Fruit fly (Drosophila melanogaster) whole organism, embryonic: ENCODE measurements around the gene sff.

Source experiments
- Asciz ChIP-seq: fragments of 200-800 bp; sonication (Bioruptor generic); optimal IDR thresholded peaks from 2 replicates; lab custom pipeline; 2017; ENCODE audit warnings: missing biosample characterization, mild to moderate bottlenecking, missing genetic modification characterization, missing genetic modification reagents
- CG10274 ChIP-seq: fragments of 200-800 bp; sonication (Bioruptor generic); optimal IDR thresholded peaks from 3 replicates; lab custom pipeline; 2017; ENCODE audit warnings: missing biosample characterization, mild to moderate bottlenecking, missing genetic modification characterization
- CG11085 ChIP-seq: fragments of 200-800 bp; sonication (Bioruptor generic); IDR thresholded peaks from 2 replicates; pipeline ENCODE4 v1.3.6; 2022; ENCODE audit warnings: missing biosample characterization, missing genetic modification characterization
- CG11560 ChIP-seq: fragments of 200-800 bp; sonication (Bioruptor generic); IDR thresholded peaks from 3 replicates; pipeline ENCODE4 v1.3.6; 2022; ENCODE audit warnings: missing biosample characterization, missing genetic modification characterization
- CG11696 ChIP-seq: fragments of 200-800 bp; sonication (Bioruptor generic); IDR thresholded peaks from 2 replicates; pipeline ENCODE4 v1.3.6; 2022; ENCODE audit warnings: missing biosample characterization, missing genetic modification characterization
- CG12744 ChIP-seq: fragments of 200-800 bp; sonication (Bioruptor generic); optimal IDR thresholded peaks from 2 replicates; lab custom pipeline; 2016; ENCODE audit warnings: missing biosample characterization, missing genetic modification characterization
- CG13296 ChIP-seq: fragments of 200-800 bp; sonication (Bioruptor generic); optimal IDR thresholded peaks from 3 replicates; lab custom pipeline; 2018; ENCODE audit warnings: missing biosample characterization, mild to moderate bottlenecking, missing genetic modification characterization
- CG13424 ChIP-seq: fragments of 200-800 bp; sonication (Bioruptor generic); optimal IDR thresholded peaks from 2 replicates; lab custom pipeline; 2019; ENCODE audit warnings: missing biosample characterization, mild to moderate bottlenecking, missing genetic modification characterization, moderate library complexity
- CG16813 ChIP-seq: fragments of 200-800 bp; sonication (Bioruptor generic); IDR thresholded peaks from 3 replicates; pipeline ENCODE4 v1.3.6; 2022; ENCODE audit warnings: missing biosample characterization, missing genetic modification characterization; ENCODE audit not compliant: partially characterized antibody
- CG17912 ChIP-seq: fragments of 200-800 bp; sonication (Bioruptor generic); optimal IDR thresholded peaks from 2 replicates; lab custom pipeline; 2018; ENCODE audit warnings: missing biosample characterization, mild to moderate bottlenecking, missing genetic modification characterization
- CG33213 ChIP-seq: fragments of 200-800 bp; sonication (Bioruptor generic); optimal IDR thresholded peaks from 3 replicates; lab custom pipeline; 2016; ENCODE audit warnings: missing biosample characterization, missing genetic modification characterization
- CG33557 ChIP-seq: fragments of 200-800 bp; sonication (Bioruptor generic); optimal IDR thresholded peaks from 2 replicates; lab custom pipeline; 2019; ENCODE audit warnings: missing biosample characterization, mild to moderate bottlenecking, missing genetic modification characterization, moderate library complexity
- CG34376 ChIP-seq: fragments of 200-800 bp; sonication (Bioruptor generic); optimal IDR thresholded peaks from 2 replicates; lab custom pipeline; 2018; ENCODE audit warnings: missing biosample characterization, mild to moderate bottlenecking, missing genetic modification characterization
- CG4820 ChIP-seq: fragments of 200-800 bp; sonication (Bioruptor generic); optimal IDR thresholded peaks from 3 replicates; lab custom pipeline; 2016; ENCODE audit warnings: missing biosample characterization, missing genetic modification characterization
- CG6272 ChIP-seq: fragments of 200-800 bp; sonication (Bioruptor generic); IDR thresholded peaks from 2 replicates; pipeline ENCODE4 v1.3.6; 2022; ENCODE audit warnings: missing biosample characterization, missing genetic modification characterization
- CG6813 ChIP-seq: fragments of 200-800 bp; sonication (Bioruptor generic); optimal IDR thresholded peaks from 2 replicates; lab custom pipeline; 2017; ENCODE audit warnings: missing biosample characterization, missing genetic modification characterization, mild to moderate bottlenecking, moderate library complexity, missing genetic modification reagents
- CG8359 ChIP-seq: fragments of 200-800 bp; sonication (Bioruptor generic); optimal IDR thresholded peaks from 2 replicates; lab custom pipeline; 2017; ENCODE audit warnings: missing biosample characterization, mild to moderate bottlenecking, missing genetic modification characterization, borderline replicate concordance
- CG8388 ChIP-seq: fragments of 200-800 bp; sonication (Bioruptor generic); optimal IDR thresholded peaks from 2 replicates; lab custom pipeline; 2019; ENCODE audit warnings: missing biosample characterization, mild to moderate bottlenecking, missing genetic modification characterization, moderate library complexity
- CG9797 ChIP-seq: fragments of 200-800 bp; sonication (Bioruptor generic); optimal IDR thresholded peaks from 3 replicates; lab custom pipeline; 2018; ENCODE audit warnings: missing biosample characterization, mild to moderate bottlenecking, missing genetic modification characterization
- CG9817 ChIP-seq: fragments of 200-800 bp; sonication (Bioruptor generic); optimal IDR thresholded peaks from 2 replicates; lab custom pipeline; 2018; ENCODE audit warnings: missing biosample characterization, mild to moderate bottlenecking, missing genetic modification characterization, moderate library complexity
- Camta ChIP-seq: fragments of 200-800 bp; sonication (Bioruptor generic); optimal IDR thresholded peaks from 2 replicates; lab custom pipeline; 2016; ENCODE audit warnings: missing biosample characterization, missing genetic modification characterization
- D19A ChIP-seq: fragments of 200-800 bp; optimal IDR thresholded peaks from 3 replicates; lab custom pipeline; 2019; ENCODE audit warnings: missing biosample characterization, mild to moderate bottlenecking, missing genetic modification characterization, moderate library complexity
- Gug ChIP-seq: fragments of 200-800 bp; sonication (Bioruptor generic); IDR thresholded peaks from 4 replicates; pipeline ENCODE4 v1.3.6; 2022; ENCODE audit warnings: missing biosample characterization, missing genetic modification characterization
- HmgD ChIP-seq: fragments of 200-800 bp; sonication (Bioruptor generic); optimal IDR thresholded peaks from 3 replicates; lab custom pipeline; 2016; ENCODE audit warnings: missing biosample characterization, missing genetic modification characterization
- Mrtf ChIP-seq: fragments of 200-800 bp; sonication (Bioruptor generic); IDR thresholded peaks from 3 replicates; pipeline ENCODE4 v1.3.6; 2022; ENCODE audit warnings: missing biosample characterization, missing genetic modification characterization
- Myb ChIP-seq: fragments of 200-800 bp; sonication (Bioruptor generic); optimal IDR thresholded peaks from 2 replicates; lab custom pipeline; 2016; ENCODE audit warnings: missing biosample characterization, missing genetic modification characterization
- NC2β ChIP-seq: fragments of 200-800 bp; sonication (Bioruptor generic); optimal IDR thresholded peaks from 2 replicates; lab custom pipeline; 2016; ENCODE audit warnings: missing biosample characterization, missing genetic modification characterization
- NFAT ChIP-seq: fragments of 200-800 bp; sonication (Bioruptor generic); IDR thresholded peaks from 2 replicates; pipeline ENCODE4 v1.3.6; 2022; ENCODE audit warnings: missing biosample characterization, missing genetic modification characterization
- Oaz ChIP-seq: fragments of 200-800 bp; sonication (Bioruptor generic); IDR thresholded peaks from 2 replicates; pipeline ENCODE4 v1.3.6; 2022; ENCODE audit warnings: missing biosample characterization, missing genetic modification characterization
- Sox100B ChIP-seq: fragments of 200-800 bp; sonication (Bioruptor generic); optimal IDR thresholded peaks from 3 replicates; lab custom pipeline; 2018; ENCODE audit warnings: missing biosample characterization, mild to moderate bottlenecking, missing genetic modification characterization
- Spps ChIP-seq: fragments of 200-800 bp; sonication (Bioruptor generic); optimal IDR thresholded peaks from 2 replicates; lab custom pipeline; 2018; ENCODE audit warnings: missing biosample characterization, mild to moderate bottlenecking, missing genetic modification characterization
- Tbp ChIP-seq: fragments of >200 bp; optimal IDR thresholded peaks from 2 replicates; lab custom pipeline; 2018; ENCODE audit warnings: missing biosample characterization, missing genetic modification characterization
- ase ChIP-seq: fragments of 200-800 bp; sonication (Bioruptor generic); IDR thresholded peaks from 3 replicates; pipeline ENCODE4 v1.3.6; 2022; ENCODE audit warnings: missing biosample characterization, missing genetic modification characterization
- ash1 ChIP-seq: fragments of 200-800 bp; sonication (Bioruptor generic); optimal IDR thresholded peaks from 2 replicates; lab custom pipeline; 2018; ENCODE audit warnings: missing biosample characterization, mild to moderate bottlenecking, missing genetic modification characterization
- bcd ChIP-seq: fragments of 200-800 bp; sonication (Bioruptor generic); optimal IDR thresholded peaks from 2 replicates; lab custom pipeline; 2017; ENCODE audit warnings: missing biosample characterization, mild to moderate bottlenecking, missing genetic modification characterization
- dan ChIP-seq: fragments of 200-800 bp; sonication (Bioruptor generic); IDR thresholded peaks from 2 replicates; pipeline ENCODE4 v1.3.6; 2022; ENCODE audit warnings: missing biosample characterization, missing genetic modification characterization
- eve ChIP-seq, 2 experiments: fragments of >200 bp; optimal IDR thresholded peaks; 2 replicates each; lab custom pipeline; 2017; ENCODE audit warnings: missing biosample characterization in 2 of 2, missing genetic modification characterization in 2 of 2
- gce ChIP-seq: fragments of 200-800 bp; sonication (Bioruptor generic); IDR thresholded peaks from 3 replicates; pipeline ENCODE4 v1.3.6; 2022; ENCODE audit warnings: missing biosample characterization, missing genetic modification characterization
- gsb-n ChIP-seq: fragments of 200-800 bp; sonication (Bioruptor generic); optimal IDR thresholded peaks from 3 replicates; lab custom pipeline; 2018; ENCODE audit warnings: missing biosample characterization, mild to moderate bottlenecking, missing genetic modification characterization
- ham ChIP-seq: fragments of 200-800 bp; sonication (Bioruptor generic); IDR thresholded peaks from 2 replicates; pipeline ENCODE4 v1.3.6; 2022; ENCODE audit warnings: missing biosample characterization, missing genetic modification characterization
- hkb ChIP-seq, 2 experiments: fragments of 200-800 bp in 1 of 2; fragments of >200 bp in 1 of 2; sonication (Bioruptor generic) in 1 of 2; IDR thresholded peaks in 1 of 2; optimal IDR thresholded peaks in 1 of 2; 2 replicates each; pipeline versions ENCODE4 v1.3.6 to Lab custom; 2017 to 2022; ENCODE audit warnings: missing biosample characterization in 1 of 2, missing genetic modification characterization in 1 of 2
- klu ChIP-seq: fragments of 200-800 bp; sonication (Bioruptor generic); IDR thresholded peaks from 2 replicates; pipeline ENCODE4 v1.3.6; 2022; ENCODE audit warnings: missing biosample characterization, missing genetic modification characterization
- luna ChIP-seq: fragments of 200-800 bp; sonication (Bioruptor generic); optimal IDR thresholded peaks from 2 replicates; lab custom pipeline; 2016; ENCODE audit warnings: missing biosample characterization, missing genetic modification characterization
- mirr ChIP-seq: fragments of 200-800 bp; sonication (Bioruptor generic); optimal IDR thresholded peaks from 3 replicates; lab custom pipeline; 2018; ENCODE audit warnings: missing biosample characterization, mild to moderate bottlenecking, missing genetic modification characterization
- onecut ChIP-seq: fragments of 200-800 bp; sonication (Bioruptor generic); IDR thresholded peaks from 2 replicates; pipeline ENCODE4 v1.3.6; 2022; ENCODE audit warnings: missing biosample characterization, missing genetic modification characterization
- pzg ChIP-seq: fragments of 200-800 bp; sonication (Bioruptor generic); optimal IDR thresholded peaks from 3 replicates; lab custom pipeline; 2018; ENCODE audit warnings: missing biosample characterization, mild to moderate bottlenecking, missing genetic modification characterization, moderate library complexity
- row ChIP-seq: fragments of 200-800 bp; sonication (Bioruptor generic); IDR thresholded peaks from 3 replicates; pipeline ENCODE4 v1.3.6; 2022; ENCODE audit warnings: missing biosample characterization, missing genetic modification characterization
- sisA ChIP-seq: fragments of 200-800 bp; sonication (Bioruptor generic); IDR thresholded peaks from 2 replicates; pipeline ENCODE4 v1.3.6; 2022; ENCODE audit warnings: missing biosample characterization, missing genetic modification characterization
- slbo ChIP-seq: fragments of 200-800 bp; sonication (Bioruptor generic); IDR thresholded peaks from 2 replicates; pipeline ENCODE4 v1.3.6; 2022; ENCODE audit warnings: missing biosample characterization, missing genetic modification characterization
- tna ChIP-seq: fragments of 200-800 bp; sonication (Bioruptor generic); IDR thresholded peaks from 2 replicates; pipeline ENCODE4 v1.3.6; 2022; ENCODE audit warnings: missing biosample characterization, missing genetic modification characterization; ENCODE audit not compliant: partially characterized antibody
- ttk ChIP-seq: fragments of 200-800 bp; sonication (Bioruptor generic); IDR thresholded peaks from 2 replicates; pipeline ENCODE4 v2.1.2; 2022; ENCODE audit warnings: missing biosample characterization, missing genetic modification characterization
- twi ChIP-seq: fragments of 200-800 bp; optimal IDR thresholded peaks from 2 replicates; lab custom pipeline; 2019; ENCODE audit warnings: missing biosample characterization, mild to moderate bottlenecking, missing genetic modification characterization, moderate library complexity

sff gene

dm6 chr3L:15923352-15923751 is 1.3 kb downstream of the sff start (continued):
- TF ChIP-seq NC2β (GFP tag; lab: Kevin White, UChicago) (no peak), row (GFP tag; lab: Robert Waterston, UW) (peak; percentile 71), eve (GFP tag; optimal IDR thresholded peaks at IDR 0.05; lab: Kevin White, UChicago) (peak in 1 of 2 experiments; percentile 7), sisA (GFP tag; lab: Robert Waterston, UW) (peak; percentile 45), CG6272 (GFP tag; lab: Robert Waterston, UW) (no peak), CG17912 (GFP tag; lab: Kevin White, UChicago) (no peak), CG34376 (GFP tag; lab: Kevin White, UChicago) (no peak), dan (no peak), Asciz (no peak), Tbp (GFP tag; lab: Kevin White, UChicago) (no peak), CG4820 (GFP tag; lab: Kevin White, UChicago) (peak; percentile 9), CG13424 (tag; lab: Kevin White, UChicago) (peak; percentile 53), bcd (GFP tag; lab: Kevin White, UChicago) (no peak), Spps (no peak), Gug (GFP tag; lab: Robert Waterston, UW) (no peak), klu (no peak), gce (GFP tag; lab: Robert Waterston, UW) (no peak), CG8388 (GFP tag; lab: Kevin White, UChicago) (no peak), Myb (GFP tag; lab: Kevin White, UChicago) (no peak), luna (GFP tag; lab: Kevin White, UChicago) (no peak), hkb (optimal IDR thresholded peaks at IDR 0.05; lab: Kevin White, UChicago) (no peak), hkb (GFP tag; IDR thresholded peaks at IDR 0.05; lab: Robert Waterston, UW) (peak; percentile 55), CG6813 (GFP tag; lab: Kevin White, UChicago) (no peak), gsb-n (no peak), Camta (no peak), CG33557 (GFP tag; lab: Kevin White, UChicago) (no peak), slbo (GFP tag; lab: Robert Waterston, UW) (peak; percentile 65), Sox100B (GFP tag; lab: Kevin White, UChicago) (peak; percentile 31), HmgD (no peak), CG12744 (GFP tag; lab: Kevin White, UChicago) (no peak), NFAT (no peak), Oaz (no peak), CG11560 (no peak), ham (no peak), twi (tag; lab: Kevin White, UChicago) (no peak), CG10274 (GFP tag; lab: Kevin White, UChicago) (no peak), ash1 (no peak), ttk (0 out of 2 replicates have a peak, but pooled peaks have one; percentile 9), ase (GFP tag; lab: Robert Waterston, UW) (no peak), CG9817 (peak; percentile 3), CG8359 (GFP tag; lab: Kevin White, UChicago) (no peak), CG33213 (GFP tag; lab: Kevin White, UChicago) (no peak), tna (GFP tag; lab: Robert Waterston, UW) (no peak), CG13296 (GFP tag; lab: Kevin White, UChicago) (peak; percentile 27), Mrtf (GFP tag; lab: Robert Waterston, UW) (no peak), CG11085 (no peak), CG9797 (GFP tag; lab: Kevin White, UChicago) (no peak), CG16813 (no peak), CG11696 (no peak), D19A (tag; lab: Kevin White, UChicago) (peak; percentile 52), mirr (GFP tag; lab: Kevin White, UChicago) (no peak), pzg (GFP tag; lab: Kevin White, UChicago) (no peak), onecut (GFP tag; lab: Robert Waterston, UW) (no peak)
